Worm (Caenorhabditis elegans) whole organism, L3 larva: ENCODE data around the gene efl-1.

Experiments
- aly-2 ChIP-seq: fragments of 150-350 bp; optimal IDR thresholded peaks from 2 replicates; lab custom pipeline; 2014; ENCODE audit warnings: missing biosample characterization, missing genetic modification characterization
- egl-27 ChIP-seq: sonication (generic microtip); optimal IDR thresholded peaks from 4 replicates; lab custom pipeline; 2017; ENCODE audit warnings: missing biosample characterization, missing genetic modification reagents, missing genetic modification characterization
- elt-1 ChIP-seq: fragments of 150-350 bp; optimal IDR thresholded peaks from 2 replicates; lab custom pipeline; 2014; ENCODE audit warnings: missing biosample characterization, missing genetic modification characterization
- fkh-10 ChIP-seq: sonication (generic microtip); optimal IDR thresholded peaks from 2 replicates; lab custom pipeline; 2017; ENCODE audit warnings: missing biosample characterization, missing genetic modification reagents, missing genetic modification characterization
- hmg-11 ChIP-seq: sonication (generic microtip); optimal IDR thresholded peaks from 2 replicates; lab custom pipeline; 2016; ENCODE audit warnings: missing genetic modification characterization, missing compliant biosample characterization
- lin-39 ChIP-seq: fragments of 150-350 bp; optimal IDR thresholded peaks from 2 replicates; lab custom pipeline; 2018; ENCODE audit warnings: missing biosample characterization, missing genetic modification reagents, missing genetic modification characterization
- nhr-12 ChIP-seq: fragments of 150-350 bp; optimal IDR thresholded peaks from 2 replicates; lab custom pipeline; 2014; ENCODE audit warnings: missing biosample characterization, missing genetic modification characterization
- nhr-237 ChIP-seq: fragments of 150-350 bp; optimal IDR thresholded peaks from 2 replicates; lab custom pipeline; 2014; ENCODE audit warnings: missing biosample characterization, missing genetic modification characterization
- nhr-43 ChIP-seq: sonication (generic microtip); optimal IDR thresholded peaks from 2 replicates; lab custom pipeline; 2016; ENCODE audit warnings: mild to moderate bottlenecking, missing genetic modification characterization, missing compliant biosample characterization; ENCODE audit not compliant: poor library complexity, severe bottlenecking
- nhr-77 ChIP-seq: fragments of 150-350 bp; optimal IDR thresholded peaks from 2 replicates; lab custom pipeline; 2014; ENCODE audit warnings: missing biosample characterization, missing genetic modification characterization
- pqm-1 ChIP-seq: fragments of 150-350 bp; optimal IDR thresholded peaks from 2 replicates; lab custom pipeline; 2017; ENCODE audit warnings: missing biosample characterization, missing genetic modification characterization, inconsistent platforms

ce11 chrV:16980368-16980767 lies 14.9 kb upstream of the efl-1 start, which contains the start of gene srz-54:
- TF ChIP-seq lin-39 (no peak), nhr-43 (tag; lab: Kevin White, UChicago) (no peak), nhr-12 (no peak), nhr-77 (tag; lab: Kevin White, UChicago) (no peak), pqm-1 (tag; lab: Kevin White, UChicago) (no peak), egl-27 (tag; lab: Kevin White, UChicago) (no peak), aly-2 (no peak), nhr-237 (tag; lab: Kevin White, UChicago) (no peak), fkh-10 (no peak), elt-1 (no peak), hmg-11 (tag; lab: Kevin White, UChicago) (no peak)
